Fruit fly (Drosophila melanogaster): ENCODE results near the gene Dd.

The Dd gene

dm6 chrX:21315852-21316251, 8.0 kb downstream of the Dd start, which contains the start of gene Rpt6 (continued):
- no peak for TF ChIP-seq CG7357 (GFP tag; IDR thresholded peaks at IDR 0.05)
- TF ChIP-seq amos (GFP tag; IDR thresholded peaks at IDR 0.05; ENCODE audit: partially characterized antibody), result peak; percentile 81
- no peak for TF ChIP-seq Hmx (GFP tag; optimal IDR thresholded peaks at IDR 0.05)
- no peak for TF ChIP-seq CG15269 (tag; optimal IDR thresholded peaks at IDR 0.05)
- TF ChIP-seq CG34224 (GFP tag; IDR thresholded peaks at IDR 0.05; ENCODE audit: partially characterized antibody), result peak; percentile 60
- TF ChIP-seq run (tag; optimal IDR thresholded peaks at IDR 0.05), result no peak
- peak; percentile 75 for TF ChIP-seq Myb (GFP tag; optimal IDR thresholded peaks at IDR 0.05)
- no peak for TF ChIP-seq CG7963 (GFP tag; IDR thresholded peaks at IDR 0.05; ENCODE audit: partially characterized antibody)
- peak; percentile 60; the same call in 2 of the 3 replicates for TF ChIP-seq CG14860 (GFP tag; IDR thresholded peaks at IDR 0.05; ENCODE audit: partially characterized antibody)
- TF ChIP-seq CG10321 (GFP tag; IDR thresholded peaks at IDR 0.05), result no peak
- no peak for TF ChIP-seq CG34376 (GFP tag; optimal IDR thresholded peaks at IDR 0.05)
- no peak for TF ChIP-seq pan (optimal IDR thresholded peaks at IDR 0.05)
- no peak for TF ChIP-seq pan (GFP tag; optimal IDR thresholded peaks at IDR 0.05 in 1 of 2, IDR thresholded peaks at IDR 0.05 in 1 of 2)
- TF ChIP-seq CG30403 (GFP tag; optimal IDR thresholded peaks at IDR 0.05), result no peak
- TF ChIP-seq knrl (GFP tag; IDR thresholded peaks at IDR 0.05; ENCODE audit: partially characterized antibody), result peak; percentile 73
- TF ChIP-seq gro (GFP tag; optimal IDR thresholded peaks at IDR 0.05), result peak; percentile 21
- no peak for TF ChIP-seq zf30C (GFP tag; optimal IDR thresholded peaks at IDR 0.05)
- TF ChIP-seq hth (optimal IDR thresholded peaks at IDR 0.05), result no peak
- TF ChIP-seq psq (GFP tag; optimal IDR thresholded peaks at IDR 0.05), result no peak
- no peak for TF ChIP-seq CG10462 (GFP tag; optimal IDR thresholded peaks at IDR 0.05)
- peak; percentile 84 for TF ChIP-seq MESR4 (GFP tag; optimal IDR thresholded peaks at IDR 0.05)
- TF ChIP-seq Aef1 (GFP tag; IDR thresholded peaks at IDR 0.05), result no peak
- no peak for TF ChIP-seq ase (GFP tag; IDR thresholded peaks at IDR 0.05)
- TF ChIP-seq seq (GFP tag; IDR thresholded peaks at IDR 0.05), result no peak
- TF ChIP-seq CG13287 (GFP tag; IDR thresholded peaks at IDR 0.05; ENCODE audit: partially characterized antibody), result peak; percentile 80
- TF ChIP-seq HmgD (GFP tag; optimal IDR thresholded peaks at IDR 0.05), result peak; percentile 25
- TF ChIP-seq Dbx (GFP tag; IDR thresholded peaks at IDR 0.05), result no peak
- TF ChIP-seq sqz (GFP tag; optimal IDR thresholded peaks at IDR 0.05), result no peak
- TF ChIP-seq CG15479 (GFP tag; optimal IDR thresholded peaks at IDR 0.05), result no peak
- TF ChIP-seq tx (GFP tag; optimal IDR thresholded peaks at IDR 0.05), result no peak
- TF ChIP-seq MTF-1 (GFP tag; optimal IDR thresholded peaks at IDR 0.05; ENCODE audit: borderline replicate concordance), result no peak
- no peak for TF ChIP-seq gsb-n (tag; optimal IDR thresholded peaks at IDR 0.05)
- peak; percentile 7 for TF ChIP-seq Sin3A (optimal IDR thresholded peaks at IDR 0.05)
- no peak for TF ChIP-seq Lpt (GFP tag; optimal IDR thresholded peaks at IDR 0.05)
- peak; percentile 18 for TF ChIP-seq B-H2 (GFP tag; optimal IDR thresholded peaks at IDR 0.05)
- TF ChIP-seq CG11504 (tag; optimal IDR thresholded peaks at IDR 0.05), result no peak
- peak; percentile 69 for TF ChIP-seq CG16813 (GFP tag; IDR thresholded peaks at IDR 0.05; ENCODE audit: partially characterized antibody)
- no peak for TF ChIP-seq CG5245 (GFP tag; optimal IDR thresholded peaks at IDR 0.05)
- TF ChIP-seq CG9437 (GFP tag; optimal IDR thresholded peaks at IDR 0.05), result no peak
- no peak for TF ChIP-seq Poxn (GFP tag; IDR thresholded peaks at IDR 0.05)
- no peak for TF ChIP-seq CG33557 (GFP tag; optimal IDR thresholded peaks at IDR 0.05)
- TF ChIP-seq croc (GFP tag; conservative IDR thresholded peaks at IDR 0.05), result no peak
- TF ChIP-seq CG9817 (tag; optimal IDR thresholded peaks at IDR 0.05), result no peak
- TF ChIP-seq Stat92E (GFP tag; optimal IDR thresholded peaks at IDR 0.05), result peak in 1 of 3 experiments; percentile 15
- TF ChIP-seq CG12071 (GFP tag; optimal IDR thresholded peaks at IDR 0.05), result no peak
- TF ChIP-seq CG11456 (GFP tag; IDR thresholded peaks at IDR 0.05), result no peak
- TF ChIP-seq vnd (GFP tag; IDR thresholded peaks at IDR 0.05; ENCODE audit: partially characterized antibody), result peak; percentile 68
- TF ChIP-seq kni (GFP tag; optimal IDR thresholded peaks at IDR 0.05), result no peak
- TF ChIP-seq CG1603 (tag; optimal IDR thresholded peaks at IDR 0.05), result peak; percentile 64
- TF ChIP-seq ftz-f1 (GFP tag; optimal IDR thresholded peaks at IDR 0.05), result no peak
- peak; percentile 65 for TF ChIP-seq MBD-R2 (GFP tag; IDR thresholded peaks at IDR 0.05)

Measured in whole organism, embryonic.